Worm (Caenorhabditis elegans) whole organism, young adult: ENCODE measurements around the gene spsb-1.

Source experiments
- B0336.3 ChIP-seq: fragments of 200-800 bp; sonication (Bioruptor generic); IDR thresholded peaks from 2 replicates; pipeline ENCODE4 v1.3.6; 2022; ENCODE audit warnings: missing genetic modification characterization, missing compliant biosample characterization
- D2030.7 ChIP-seq: fragments of 200-800 bp; sonication (Bioruptor generic); IDR thresholded peaks from 2 replicates; pipeline ENCODE4 v1.3.6; 2022; ENCODE audit warnings: missing genetic modification reagents, missing genetic modification characterization, missing compliant biosample characterization
- F23B12.7 ChIP-seq: sonication (generic microtip); optimal IDR thresholded peaks from 2 replicates; lab custom pipeline; 2017; ENCODE audit warnings: missing genetic modification characterization, mild to moderate bottlenecking, missing compliant biosample characterization, antibody characterized with exemption, moderate library complexity; ENCODE audit not compliant: insufficient read depth
- F33H1.4 ChIP-seq: fragments of 200-800 bp; sonication (Bioruptor generic); IDR thresholded peaks from 2 replicates; pipeline ENCODE4 v1.3.6; 2022; ENCODE audit warnings: missing genetic modification reagents, missing genetic modification characterization, missing compliant biosample characterization
- F37B4.10 ChIP-seq: fragments of 200-800 bp; sonication (Bioruptor generic); IDR thresholded peaks from 2 replicates; pipeline ENCODE4 v1.3.6; 2022; ENCODE audit warnings: missing genetic modification characterization, missing compliant biosample characterization
- F39B2.1 ChIP-seq: fragments of 200-800 bp; sonication (Bioruptor generic); IDR thresholded peaks from 2 replicates; pipeline ENCODE4 v1.3.6; 2022; ENCODE audit warnings: missing genetic modification reagents, missing genetic modification characterization, missing compliant biosample characterization
- F52B5.7 ChIP-seq: sonication (generic microtip); optimal IDR thresholded peaks from 2 replicates; lab custom pipeline; 2016; ENCODE audit warnings: mild to moderate bottlenecking, missing genetic modification characterization, missing compliant biosample characterization
- Y53F4B.3 ChIP-seq: fragments of 200-800 bp; sonication (Bioruptor generic); IDR thresholded peaks from 2 replicates; pipeline ENCODE4 v1.3.6; 2022; ENCODE audit warnings: missing genetic modification reagents, missing genetic modification characterization, missing compliant biosample characterization
- Y56A3A.18 ChIP-seq: fragments of 200-800 bp; sonication (Bioruptor generic); IDR thresholded peaks from 2 replicates; pipeline ENCODE4 v1.3.6; 2022; ENCODE audit warnings: missing genetic modification reagents, missing genetic modification characterization, missing compliant biosample characterization
- akir-1 ChIP-seq: fragments of 200-800 bp; sonication (Bioruptor generic); optimal IDR thresholded peaks from 2 replicates; lab custom pipeline; 2018; ENCODE audit warnings: mild to moderate bottlenecking, missing genetic modification characterization, moderate library complexity, missing compliant biosample characterization
- aptf-2 ChIP-seq: fragments of 200-800 bp; sonication (Bioruptor generic); conservative IDR thresholded peaks from 2 replicates; pipeline ENCODE4 v1.3.6; 2022; ENCODE audit warnings: missing genetic modification reagents, missing genetic modification characterization, missing compliant biosample characterization
- athp-1 ChIP-seq: sonication (generic microtip); optimal IDR thresholded peaks from 2 replicates; lab custom pipeline; 2017; ENCODE audit warnings: mild to moderate bottlenecking, missing genetic modification characterization, missing compliant biosample characterization
- bed-1 ChIP-seq: fragments of 200-800 bp; sonication (Bioruptor generic); IDR thresholded peaks from 2 replicates; pipeline ENCODE4 v1.3.6; 2022; ENCODE audit warnings: missing genetic modification reagents, missing genetic modification characterization, missing compliant biosample characterization
- ccch-3 ChIP-seq: fragments of 200-800 bp; sonication (Bioruptor generic); optimal IDR thresholded peaks from 2 replicates; lab custom pipeline; 2018; ENCODE audit warnings: mild to moderate bottlenecking, missing genetic modification characterization, missing compliant biosample characterization
- ceh-100 ChIP-seq: fragments of 200-800 bp; sonication (Bioruptor generic); IDR thresholded peaks from 2 replicates; pipeline ENCODE4 v1.3.6; 2022; ENCODE audit warnings: missing genetic modification reagents, missing genetic modification characterization, missing compliant biosample characterization
- ceh-40 ChIP-seq: fragments of 200-800 bp; sonication (Bioruptor generic); IDR thresholded peaks from 2 replicates; pipeline ENCODE4 v1.3.6; 2022; ENCODE audit warnings: missing genetic modification characterization, missing compliant biosample characterization
- ceh-79 ChIP-seq: sonication (generic microtip); optimal IDR thresholded peaks from 2 replicates; lab custom pipeline; 2017; ENCODE audit warnings: mild to moderate bottlenecking, missing genetic modification characterization, missing compliant biosample characterization
- ceh-91 ChIP-seq: fragments of 200-800 bp; sonication (Bioruptor generic); IDR thresholded peaks from 2 replicates; pipeline ENCODE4 v1.3.6; 2022; ENCODE audit warnings: missing genetic modification reagents, missing genetic modification characterization, missing compliant biosample characterization
- dpl-1 ChIP-seq: fragments of 150-350 bp; optimal IDR thresholded peaks from 2 replicates; lab custom pipeline; 2014; ENCODE audit warnings: missing biosample characterization, missing genetic modification reagents, missing genetic modification characterization
- egl-18 ChIP-seq: fragments of 200-800 bp; sonication (Bioruptor generic); IDR thresholded peaks from 2 replicates; pipeline ENCODE4 v1.3.6; 2022; ENCODE audit warnings: missing genetic modification reagents, missing genetic modification characterization, missing compliant biosample characterization
- egrh-3 ChIP-seq: fragments of 200-800 bp; sonication (Bioruptor generic); IDR thresholded peaks from 2 replicates; pipeline ENCODE4 v1.3.6; 2022; ENCODE audit warnings: missing genetic modification reagents, missing genetic modification characterization, missing compliant biosample characterization
- ekl-4 ChIP-seq: fragments of 200-800 bp; sonication (Bioruptor generic); IDR thresholded peaks from 2 replicates; pipeline ENCODE4 v1.3.6; 2022; ENCODE audit warnings: missing genetic modification reagents, missing genetic modification characterization, missing compliant biosample characterization
- ets-4 ChIP-seq: fragments of 200-800 bp; sonication (Bioruptor generic); optimal IDR thresholded peaks from 2 replicates; lab custom pipeline; 2018; ENCODE audit warnings: mild to moderate bottlenecking, missing genetic modification characterization, missing compliant biosample characterization
- gei-17 ChIP-seq: fragments of 200-800 bp; sonication (Bioruptor generic); optimal IDR thresholded peaks from 2 replicates; lab custom pipeline; 2018; ENCODE audit warnings: mild to moderate bottlenecking, missing genetic modification characterization, missing compliant biosample characterization
- hlh-12 ChIP-seq: sonication (generic microtip); optimal IDR thresholded peaks from 2 replicates; lab custom pipeline; 2016; ENCODE audit warnings: missing genetic modification characterization, missing compliant biosample characterization
- hmg-1.2 ChIP-seq: fragments of 200-800 bp; sonication (Bioruptor generic); IDR thresholded peaks from 2 replicates; pipeline ENCODE4 v1.3.6; 2022; ENCODE audit warnings: missing genetic modification reagents, missing genetic modification characterization, missing compliant biosample characterization
- hsf-1 ChIP-seq: fragments of 200-800 bp; sonication (Bioruptor generic); IDR thresholded peaks from 2 replicates; pipeline ENCODE4 v1.3.6; 2022; ENCODE audit warnings: missing genetic modification reagents, missing genetic modification characterization, missing compliant biosample characterization
- let-526 ChIP-seq: fragments of 200-800 bp; sonication (Bioruptor generic); IDR thresholded peaks from 2 replicates; pipeline ENCODE4 v1.3.6; 2022; ENCODE audit warnings: missing genetic modification reagents, missing genetic modification characterization, missing compliant biosample characterization
- let-607 ChIP-seq, 2 experiments: fragments of 200-800 bp in 1 of 2; sonication (Bioruptor generic) in 1 of 2; sonication (generic microtip) in 1 of 2; optimal IDR thresholded peaks; 2 replicates each; lab custom pipeline; 2016 to 2018; ENCODE audit warnings: mild to moderate bottlenecking in 2 of 2, missing compliant biosample characterization in 2 of 2, missing genetic modification characterization in 2 of 2, moderate library complexity in 2 of 2, missing genotype in 1 of 2
- lin-35 ChIP-seq, 3 experiments: fragments of 150-350 bp in 2 of 3; sonication (generic microtip) in 1 of 3; optimal IDR thresholded peaks; 2 replicates each; lab custom pipeline; 2014 to 2018; ENCODE audit warnings: missing biosample characterization in 3 of 3, missing genetic modification characterization in 3 of 3, missing genetic modification reagents in 3 of 3
- lin-40 ChIP-seq: sonication (generic microtip); optimal IDR thresholded peaks from 2 replicates; lab custom pipeline; 2016; ENCODE audit warnings: missing genetic modification characterization, mild to moderate bottlenecking, missing compliant biosample characterization, missing genotype, missing genetic modification reagents
- lsl-1 ChIP-seq: fragments of 200-800 bp; sonication (Bioruptor generic); optimal IDR thresholded peaks from 2 replicates; lab custom pipeline; 2018; ENCODE audit warnings: mild to moderate bottlenecking, missing genetic modification characterization, moderate library complexity, missing compliant biosample characterization
- lsy-27 ChIP-seq: sonication (generic microtip); optimal IDR thresholded peaks from 2 replicates; lab custom pipeline; 2017; ENCODE audit warnings: missing genetic modification characterization, mild to moderate bottlenecking, missing compliant biosample characterization, antibody characterized with exemption, missing genotype, borderline replicate concordance; ENCODE audit not compliant: insufficient read depth
- madf-3 ChIP-seq: fragments of 200-800 bp; sonication (Bioruptor generic); IDR thresholded peaks from 2 replicates; pipeline ENCODE4 v1.3.6; 2022; ENCODE audit warnings: missing genetic modification reagents, missing genetic modification characterization, missing compliant biosample characterization
- madf-8 ChIP-seq: fragments of 200-800 bp; sonication (Bioruptor generic); conservative IDR thresholded peaks from 2 replicates; pipeline ENCODE4 v1.3.6; 2022; ENCODE audit warnings: missing genetic modification reagents, missing genetic modification characterization, missing compliant biosample characterization
- mel-28 ChIP-seq: sonication (generic microtip); optimal IDR thresholded peaks from 2 replicates; lab custom pipeline; 2016; ENCODE audit warnings: borderline replicate concordance, mild to moderate bottlenecking, missing genetic modification characterization, missing compliant biosample characterization
- mxl-1 ChIP-seq: sonication (generic microtip); optimal IDR thresholded peaks from 2 replicates; lab custom pipeline; 2016; ENCODE audit warnings: missing genetic modification characterization, missing compliant biosample characterization
- nfya-1 ChIP-seq: sonication (generic microtip); optimal IDR thresholded peaks from 2 replicates; lab custom pipeline; 2017; ENCODE audit warnings: antibody characterized with exemption, missing compliant biosample characterization, missing genetic modification characterization, borderline replicate concordance; ENCODE audit not compliant: insufficient read depth
- nhr-120 ChIP-seq: fragments of 200-800 bp; sonication (Bioruptor generic); IDR thresholded peaks from 2 replicates; pipeline ENCODE4 v1.3.6; 2022; ENCODE audit warnings: missing genetic modification characterization, missing compliant biosample characterization
- pbrm-1 ChIP-seq: fragments of 200-800 bp; sonication (Bioruptor generic); IDR thresholded peaks from 2 replicates; pipeline ENCODE4 v1.3.6; 2022; ENCODE audit warnings: missing genetic modification reagents, missing genetic modification characterization, missing compliant biosample characterization
- repo-1 ChIP-seq: sonication (generic microtip); optimal IDR thresholded peaks from 2 replicates; lab custom pipeline; 2017; ENCODE audit warnings: mild to moderate bottlenecking, missing genetic modification characterization, missing compliant biosample characterization
- rpc-1 ChIP-seq, 2 experiments: fragments of 150-350 bp in 1 of 2; sonication (generic microtip) in 1 of 2; optimal IDR thresholded peaks; 2 replicates each; lab custom pipeline; 2014 to 2018; ENCODE audit warnings: missing biosample characterization in 1 of 2, missing genetic modification characterization in 1 of 2, missing genetic modification reagents in 1 of 2, missing genotype in 1 of 2
- sdz-38 ChIP-seq: sonication (generic microtip); optimal IDR thresholded peaks from 2 replicates; lab custom pipeline; 2016; ENCODE audit warnings: missing genotype, missing genetic modification characterization, missing compliant biosample characterization
- snpc-1.3 ChIP-seq: sonication (generic microtip); optimal IDR thresholded peaks from 2 replicates; lab custom pipeline; 2017; ENCODE audit warnings: missing genetic modification characterization, mild to moderate bottlenecking, missing compliant biosample characterization, antibody characterized with exemption, moderate library complexity, missing genotype, missing genetic modification reagents; ENCODE audit not compliant: insufficient read depth
- snpc-3.4 ChIP-seq: sonication (generic microtip); optimal IDR thresholded peaks from 2 replicates; lab custom pipeline; 2017; ENCODE audit warnings: missing genetic modification characterization, mild to moderate bottlenecking, missing compliant biosample characterization, antibody characterized with exemption, moderate library complexity, missing genotype, missing genetic modification reagents
- tbx-9 ChIP-seq: sonication (generic microtip); optimal IDR thresholded peaks from 2 replicates; lab custom pipeline; 2016; ENCODE audit warnings: borderline replicate concordance, missing genetic modification characterization, inconsistent platforms, missing compliant biosample characterization
- tlf-1 ChIP-seq: fragments of 200-800 bp; sonication (Bioruptor generic); optimal IDR thresholded peaks from 2 replicates; lab custom pipeline; 2018; ENCODE audit warnings: mild to moderate bottlenecking, missing genetic modification characterization, missing compliant biosample characterization

The spsb-1 gene

ce11 chrII:15263054-15263755 is 66.7 kb downstream of the spsb-1 start (continued):
- no peak for TF ChIP-seq lsy-27 (tag; lab: Kevin White, UChicago)
- no peak for TF ChIP-seq hlh-12
- peak; percentile 66 for TF ChIP-seq D2030.7 (GFP tag; lab: Robert Waterston, UW)
- peak; percentile 72 for TF ChIP-seq B0336.3
- TF ChIP-seq ets-4 (GFP tag; lab: Kevin White, UChicago), result no peak
- TF ChIP-seq dpl-1 (GFP tag; lab: Kevin White, UChicago), result no peak
- TF ChIP-seq madf-8 (GFP tag; lab: Robert Waterston, UW), result no peak
- TF ChIP-seq ccch-3 (GFP tag; lab: Kevin White, UChicago), result no peak
- TF ChIP-seq snpc-1.3, result no peak
- TF ChIP-seq F39B2.1 (GFP tag; lab: Robert Waterston, UW), result no peak
- TF ChIP-seq mel-28, result no peak
- TF ChIP-seq repo-1 (tag; lab: Kevin White, UChicago), result no peak
- no peak for TF ChIP-seq nhr-120 (GFP tag; lab: Robert Waterston, UW)
- no peak for TF ChIP-seq nfya-1 (tag; lab: Kevin White, UChicago)
- peak; percentile 71 for TF ChIP-seq lin-40
- peak in 1 of 2 experiments; percentile 11 for TF ChIP-seq let-607 (tag; optimal IDR thresholded peaks at IDR 0.05; lab: Kevin White, UChicago)
- no peak for TF ChIP-seq egrh-3 (GFP tag; lab: Robert Waterston, UW)
- no peak for TF ChIP-seq bed-1
- TF ChIP-seq hmg-1.2, result peak; percentile 84
- peak; percentile 34 for TF ChIP-seq F23B12.7 (tag; lab: Kevin White, UChicago)
- no peak for TF ChIP-seq tbx-9 (tag; lab: Kevin White, UChicago)
- no peak for TF ChIP-seq Y53F4B.3
- TF ChIP-seq aptf-2 (GFP tag; lab: Robert Waterston, UW), result no peak
- TF ChIP-seq tlf-1 (GFP tag; lab: Kevin White, UChicago), result no peak
- TF ChIP-seq athp-1 (tag; lab: Kevin White, UChicago), result no peak
- no peak for TF ChIP-seq sdz-38 (tag; lab: Kevin White, UChicago)
- no peak for TF ChIP-seq ceh-79
- no peak for TF ChIP-seq Y56A3A.18 (GFP tag; lab: Robert Waterston, UW)
- TF ChIP-seq let-526 (GFP tag; lab: Robert Waterston, UW), result peak; percentile 57; the same call in 1 of the 2 replicates
- TF ChIP-seq pbrm-1, result no peak
- TF ChIP-seq mxl-1 (tag; lab: Kevin White, UChicago), result no peak
- no peak for TF ChIP-seq F52B5.7 (tag; lab: Kevin White, UChicago)
- TF ChIP-seq madf-3 (GFP tag; lab: Robert Waterston, UW), result 0 out of 2 replicates have a peak, but pooled peaks have one; percentile 17
- TF ChIP-seq F37B4.10 (GFP tag; lab: Robert Waterston, UW), result no peak
- TF ChIP-seq hsf-1 (GFP tag; lab: Robert Waterston, UW), result no peak
- TF ChIP-seq lsl-1 (GFP tag; lab: Kevin White, UChicago), result peak; percentile 1
- TF ChIP-seq lin-35 (GFP tag; optimal IDR thresholded peaks at IDR 0.05; lab: Kevin White, UChicago), result peak in 1 of 3 experiments; percentile 2
- TF ChIP-seq gei-17 (GFP tag; lab: Kevin White, UChicago), result peak; percentile 11
- no peak for TF ChIP-seq rpc-1 (optimal IDR thresholded peaks at IDR 0.05; lab: Kevin White, UChicago)
- no peak for TF ChIP-seq rpc-1 (tag; optimal IDR thresholded peaks at IDR 0.05; lab: Kevin White, UChicago)
- no peak for TF ChIP-seq F33H1.4 (GFP tag; lab: Robert Waterston, UW)
- TF ChIP-seq akir-1 (GFP tag; lab: Kevin White, UChicago), result no peak
- no peak for TF ChIP-seq ekl-4 (GFP tag; lab: Robert Waterston, UW)
- TF ChIP-seq egl-18, result no peak
- TF ChIP-seq snpc-3.4 (tag; lab: Kevin White, UChicago), result peak; percentile 23
- TF ChIP-seq ceh-100 (GFP tag; lab: Robert Waterston, UW), result no peak
- no peak for TF ChIP-seq ceh-91 (GFP tag; lab: Robert Waterston, UW)
- no peak for TF ChIP-seq ceh-40 (GFP tag; lab: Robert Waterston, UW)
